Worm (Caenorhabditis elegans): ENCODE data around the gene ivns-1.

Gene ivns-1

ce11 chrX:12664987-12665451, 30.9 kb upstream of the ivns-1 start (continued):
- TF ChIP-seq ceh-34 (tag; optimal IDR thresholded peaks at IDR 0.05) (peak; percentile 94), ama-1 (optimal IDR thresholded peaks at IDR 0.05) (no peak), pag-3 (tag; optimal IDR thresholded peaks at IDR 0.05; ENCODE audit: borderline replicate concordance) (peak; percentile 62), sdc-2 (tag; optimal IDR thresholded peaks at IDR 0.05) (peak; percentile 89), lin-11 (tag; optimal IDR thresholded peaks at IDR 0.05) (peak; percentile 81), ceh-6 (GFP tag; optimal IDR thresholded peaks at IDR 0.05) (peak; percentile 96), fax-1 (tag; optimal IDR thresholded peaks at IDR 0.05) (peak; percentile 92), nfya-1 (tag; optimal IDR thresholded peaks at IDR 0.05) (peak; percentile 70), Y22D7AL.16 (tag; optimal IDR thresholded peaks at IDR 0.05) (peak; percentile 91), unc-86 (tag; optimal IDR thresholded peaks at IDR 0.05) (peak; percentile 94), ceh-18 (tag; optimal IDR thresholded peaks at IDR 0.05) (peak; percentile 84), gmeb-2 (tag; optimal IDR thresholded peaks at IDR 0.05) (peak; percentile 93), eyg-1 (tag; optimal IDR thresholded peaks at IDR 0.05) (peak; percentile 91), tbx-7 (tag; optimal IDR thresholded peaks at IDR 0.05) (peak; percentile 42), ref-2 (tag; optimal IDR thresholded peaks at IDR 0.05) (peak; percentile 96), C08G9.2 (tag; optimal IDR thresholded peaks at IDR 0.05) (peak; percentile 81), K02D7.2 (tag; optimal IDR thresholded peaks at IDR 0.05) (peak; percentile 87), ztf-16 (tag; optimal IDR thresholded peaks at IDR 0.05) (peak; percentile 91), hlh-30 (tag; optimal IDR thresholded peaks at IDR 0.05; ENCODE audit: insufficient read depth) (peak; percentile 90), T23F11.4 (GFP tag; optimal IDR thresholded peaks at IDR 0.05) (peak; percentile 91), hlh-13 (GFP tag; optimal IDR thresholded peaks at IDR 0.05) (peak; percentile 85), hlh-8 (tag; optimal IDR thresholded peaks at IDR 0.05) (peak; percentile 85), npax-4 (tag; optimal IDR thresholded peaks at IDR 0.05) (peak; percentile 84), ttx-3 (tag; optimal IDR thresholded peaks at IDR 0.05) (peak; percentile 92), ceh-31 (tag; optimal IDR thresholded peaks at IDR 0.05) (peak; percentile 72), ahr-1 (tag; optimal IDR thresholded peaks at IDR 0.05) (peak; percentile 94), unc-55 (GFP tag; optimal IDR thresholded peaks at IDR 0.05) (no peak), ceh-2 (tag; optimal IDR thresholded peaks at IDR 0.05) (peak; percentile 85), ceh-22 (tag; optimal IDR thresholded peaks at IDR 0.05) (no peak), pqm-1 (tag; optimal IDR thresholded peaks at IDR 0.05) (peak; percentile 74), pat-9 (tag; optimal IDR thresholded peaks at IDR 0.05) (peak; percentile 92), fkh-10 (GFP tag; optimal IDR thresholded peaks at IDR 0.05) (peak; percentile 69), dve-1 (tag; optimal IDR thresholded peaks at IDR 0.05) (peak; percentile 95), pha-4 (tag; optimal IDR thresholded peaks at IDR 0.05) (no peak), sox-2 (GFP tag; IDR thresholded peaks at IDR 0.05) (peak; percentile 91), nhr-232 (tag; optimal IDR thresholded peaks at IDR 0.05) (peak; percentile 90), fkh-6 (tag; optimal IDR thresholded peaks at IDR 0.05) (peak; percentile 93), ceh-45 (GFP tag; IDR thresholded peaks at IDR 0.05) (peak; percentile 94), hlh-6 (tag; optimal IDR thresholded peaks at IDR 0.05) (peak; percentile 95), unc-3 (GFP tag; conservative IDR thresholded peaks at IDR 0.05) (peak; percentile 96), unc-3 (tag; optimal IDR thresholded peaks at IDR 0.05) (peak; percentile 92)

DNA sequence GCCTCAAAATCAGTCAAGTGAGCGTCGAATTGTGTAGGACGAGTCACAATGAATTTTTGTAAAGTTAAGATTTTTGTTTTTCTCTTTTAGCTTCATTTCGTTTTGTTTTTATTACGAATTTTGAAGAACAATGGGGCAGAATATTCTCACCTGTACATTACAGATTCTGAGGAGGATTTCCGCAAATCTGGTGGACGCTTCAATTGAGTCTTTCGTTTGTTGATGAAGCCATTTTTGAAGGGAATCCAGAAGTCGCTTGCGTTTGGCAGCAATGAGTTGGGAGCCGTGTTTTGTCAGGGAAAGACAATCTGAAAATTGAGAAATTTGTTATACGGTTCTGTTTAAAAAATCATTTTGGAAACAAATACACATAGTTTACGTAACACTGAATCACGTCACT, 30.3 kb upstream of the ivns-1 start:
- TF ChIP-seq K09A11.1 (tag; optimal IDR thresholded peaks at IDR 0.05; ENCODE audit: insufficient read depth) (no peak), ama-1 (optimal IDR thresholded peaks at IDR 0.05) (no peak), ceh-2 (tag; optimal IDR thresholded peaks at IDR 0.05) (no peak), eyg-1 (tag; optimal IDR thresholded peaks at IDR 0.05) (no peak), sox-2 (GFP tag; IDR thresholded peaks at IDR 0.05) (no peak), sdc-2 (tag; optimal IDR thresholded peaks at IDR 0.05) (no peak), zip-5 (tag; optimal IDR thresholded peaks at IDR 0.05) (no peak), sox-4 (tag; optimal IDR thresholded peaks at IDR 0.05) (no peak), npax-4 (tag; optimal IDR thresholded peaks at IDR 0.05) (no peak), unc-55 (GFP tag; optimal IDR thresholded peaks at IDR 0.05) (no peak), lin-11 (tag; optimal IDR thresholded peaks at IDR 0.05) (no peak), T23F11.4 (GFP tag; optimal IDR thresholded peaks at IDR 0.05) (no peak), elt-4 (tag; optimal IDR thresholded peaks at IDR 0.05) (no peak), che-1 (tag; optimal IDR thresholded peaks at IDR 0.05) (no peak), ceh-9 (tag; optimal IDR thresholded peaks at IDR 0.05) (no peak), unc-3 (GFP tag; conservative IDR thresholded peaks at IDR 0.05) (no peak), unc-3 (tag; optimal IDR thresholded peaks at IDR 0.05) (no peak), pha-4 (tag; optimal IDR thresholded peaks at IDR 0.05) (no peak), pax-1 (tag; optimal IDR thresholded peaks at IDR 0.05) (no peak), nhr-232 (tag; optimal IDR thresholded peaks at IDR 0.05) (no peak)
